Worm (Caenorhabditis elegans) whole organism, late embryonic: ENCODE measurements around the gene W04E12.5.

Experiments used
- ceh-34 ChIP-seq: sonication (generic microtip); optimal IDR thresholded peaks from 2 replicates; lab custom pipeline; 2016; ENCODE audit warnings: mild to moderate bottlenecking, missing genetic modification characterization, missing compliant biosample characterization
- dmd-4 ChIP-seq: sonication (generic microtip); optimal IDR thresholded peaks from 2 replicates; lab custom pipeline; 2016; ENCODE audit warnings: borderline replicate concordance, missing genetic modification characterization, missing compliant biosample characterization
- elt-4 ChIP-seq: sonication (generic microtip); optimal IDR thresholded peaks from 2 replicates; lab custom pipeline; 2016; ENCODE audit warnings: missing genetic modification characterization, missing compliant biosample characterization
- eyg-1 ChIP-seq: sonication (generic microtip); optimal IDR thresholded peaks from 2 replicates; lab custom pipeline; 2016; ENCODE audit warnings: missing genotype, missing genetic modification characterization, missing compliant biosample characterization
- fkh-10 ChIP-seq: fragments of 150-350 bp; optimal IDR thresholded peaks from 2 replicates; lab custom pipeline; 2014; ENCODE audit warnings: missing biosample characterization, missing genetic modification reagents, missing genetic modification characterization
- hlh-30 ChIP-seq: sonication (generic microtip); optimal IDR thresholded peaks from 2 replicates; lab custom pipeline; 2017; ENCODE audit warnings: antibody characterized with exemption, missing genetic modification characterization, missing compliant biosample characterization; ENCODE audit not compliant: insufficient read depth
- nhr-11 ChIP-seq: fragments of 150-350 bp; optimal IDR thresholded peaks from 2 replicates; lab custom pipeline; 2014; ENCODE audit warnings: missing biosample characterization, missing genetic modification characterization
- sox-4 ChIP-seq: sonication (generic microtip); optimal IDR thresholded peaks from 2 replicates; lab custom pipeline; 2017; ENCODE audit warnings: mild to moderate bottlenecking, missing genetic modification characterization, inconsistent platforms, missing compliant biosample characterization
- tbx-2 ChIP-seq: sonication (generic microtip); optimal IDR thresholded peaks from 2 replicates; lab custom pipeline; 2016; ENCODE audit warnings: missing genetic modification characterization, missing compliant biosample characterization

DNA sequence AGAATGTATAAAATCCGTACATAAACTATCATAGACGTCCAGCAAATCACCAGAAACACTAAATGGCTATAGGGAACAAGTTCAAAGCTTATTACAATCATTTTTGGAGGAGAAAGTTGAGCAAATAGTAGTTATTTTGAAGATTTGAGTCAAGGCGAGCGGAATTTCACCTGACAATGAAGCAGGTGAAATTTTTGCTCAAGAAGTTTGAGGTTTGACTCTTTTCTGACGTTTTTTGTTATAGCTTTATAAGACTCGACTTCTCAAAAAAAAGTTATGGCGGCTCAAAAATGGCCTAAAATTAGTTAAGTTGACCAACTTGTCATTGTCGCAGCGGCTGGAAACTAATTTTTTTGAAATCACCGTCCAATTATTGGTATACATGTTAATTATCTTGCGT is 37.1 kb upstream of the W04E12.5 start, which contains the start of gene srv-3:
- TF ChIP-seq elt-4 (tag; lab: Kevin White, UChicago) (no peak), nhr-11 (tag; lab: Kevin White, UChicago) (no peak), fkh-10 (no peak), dmd-4 (tag; lab: Kevin White, UChicago) (no peak), ceh-34 (no peak), sox-4 (tag; lab: Kevin White, UChicago) (no peak), tbx-2 (tag; lab: Kevin White, UChicago) (no peak), hlh-30 (tag; lab: Kevin White, UChicago) (no peak), eyg-1 (tag; lab: Kevin White, UChicago) (no peak)
